Worm (Caenorhabditis elegans) whole organism, L2 larva: ENCODE measurements around the gene tdp-1.

Source experiments
- sem-4 ChIP-seq: fragments of 150-350 bp; optimal IDR thresholded peaks from 2 replicates; lab custom pipeline; 2014; ENCODE audit warnings: missing biosample characterization, missing genetic modification reagents, missing genetic modification characterization
- skn-1 ChIP-seq: sonication (generic microtip); optimal IDR thresholded peaks from 2 replicates; lab custom pipeline; 2017; ENCODE audit warnings: missing biosample characterization, missing genetic modification characterization

DNA sequence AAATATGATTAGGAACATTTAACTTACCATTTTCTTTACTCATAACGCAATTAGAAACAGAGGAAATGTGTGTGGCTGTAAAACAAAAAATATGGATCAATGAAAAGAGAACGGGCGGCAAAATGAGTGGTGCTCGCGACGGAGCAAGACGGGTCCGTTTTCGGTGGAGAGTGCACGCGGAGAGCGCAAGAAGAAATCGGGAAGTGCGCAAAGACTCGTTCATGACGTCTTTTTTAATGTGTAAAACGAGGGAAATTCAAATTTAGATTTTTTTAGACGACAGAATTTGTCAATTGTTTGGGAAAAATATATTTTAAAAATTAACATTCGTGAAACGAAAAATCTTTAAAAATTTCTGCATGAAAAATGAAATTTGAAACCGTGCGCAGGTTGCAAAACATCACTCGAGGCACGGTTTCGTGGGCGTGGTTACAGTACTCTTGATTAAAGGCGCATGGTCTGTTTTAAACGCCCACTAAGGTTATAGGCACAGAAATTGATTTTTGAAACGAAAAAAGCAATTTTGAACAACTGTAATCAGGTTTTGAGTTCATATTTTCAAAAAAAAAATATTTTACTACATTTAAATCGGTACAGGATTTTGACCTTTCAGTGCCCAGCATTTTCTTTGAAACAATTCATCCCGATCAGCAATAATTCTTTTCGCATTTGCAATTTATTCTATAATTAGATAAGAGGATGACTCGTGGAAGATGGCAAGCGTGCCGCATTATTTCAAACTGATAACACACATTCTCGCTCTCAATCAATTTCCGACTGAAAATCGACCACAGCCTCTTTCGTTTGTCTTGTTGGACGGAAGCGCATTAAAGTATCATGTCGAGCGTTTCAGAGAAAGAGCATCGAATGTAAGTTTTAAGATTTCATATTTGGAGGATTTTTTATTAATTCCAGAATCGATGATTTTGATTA, 28.1 kb upstream of the tdp-1 start, which contains the start of the genes szy-20 and C18E9.5:
- peak; percentile 1 for TF ChIP-seq sem-4 (tag; lab: Kevin White, UChicago)
- TF ChIP-seq skn-1 (tag; lab: Kevin White, UChicago) = no peak
